Worm (Caenorhabditis elegans) whole organism, late embryonic: Measurements from ENCODE around the gene ZC443.7.

Experiments
- C08G9.2 ChIP-seq: sonication (generic microtip); optimal IDR thresholded peaks from 2 replicates; lab custom pipeline; 2016; ENCODE audit warnings: mild to moderate bottlenecking, missing genetic modification characterization, moderate library complexity, missing compliant biosample characterization
- ceh-45 ChIP-seq: fragments of 200-800 bp; sonication (Bioruptor generic); IDR thresholded peaks from 2 replicates; pipeline ENCODE4 v1.3.6; 2022; ENCODE audit warnings: missing genetic modification reagents, missing genetic modification characterization, missing compliant biosample characterization
- ets-4 ChIP-seq: sonication (generic microtip); optimal IDR thresholded peaks from 2 replicates; lab custom pipeline; 2016; ENCODE audit warnings: missing genetic modification characterization, missing compliant biosample characterization
- hlh-13 ChIP-seq: fragments of 200-800 bp; sonication (Bioruptor generic); optimal IDR thresholded peaks from 2 replicates; lab custom pipeline; 2018; ENCODE audit warnings: mild to moderate bottlenecking, missing genetic modification characterization, missing compliant biosample characterization
- pag-3 ChIP-seq: sonication (generic microtip); optimal IDR thresholded peaks from 2 replicates; lab custom pipeline; 2016; ENCODE audit warnings: missing compliant biosample characterization, missing genetic modification characterization, borderline replicate concordance
- pha-4 ChIP-seq: fragments of 150-350 bp; optimal IDR thresholded peaks from 2 replicates; lab custom pipeline; 2018; ENCODE audit warnings: missing biosample characterization, missing genetic modification reagents, missing genetic modification characterization
- sox-2 ChIP-seq: fragments of 200-800 bp; sonication (Bioruptor generic); IDR thresholded peaks from 2 replicates; pipeline ENCODE4 v1.3.6; 2022; ENCODE audit warnings: missing genetic modification reagents, missing genetic modification characterization, missing compliant biosample characterization
- sox-4 ChIP-seq: sonication (generic microtip); optimal IDR thresholded peaks from 2 replicates; lab custom pipeline; 2017; ENCODE audit warnings: mild to moderate bottlenecking, missing genetic modification characterization, inconsistent platforms, missing compliant biosample characterization

DNA sequence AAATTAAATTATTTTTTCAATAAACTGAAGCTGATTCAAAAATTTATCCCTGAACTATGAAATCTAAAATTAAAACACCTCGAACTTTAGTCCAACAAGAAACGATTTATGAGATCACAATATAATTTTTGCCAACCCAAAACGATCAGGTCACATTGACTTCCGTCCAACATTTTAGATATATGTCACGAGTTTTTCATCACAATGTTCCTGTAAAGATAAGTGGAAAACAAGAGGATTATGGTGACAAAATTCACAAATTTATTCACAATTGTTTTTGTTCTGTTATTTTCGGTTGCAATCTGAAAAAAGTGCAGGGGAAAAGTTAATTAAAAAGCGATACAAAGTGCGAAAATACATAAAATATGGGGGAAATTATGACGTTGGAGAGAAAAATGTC is 10.4 kb downstream of the ZC443.7 start:
- TF ChIP-seq ets-4 (no peak), C08G9.2 (no peak), sox-4 (tag; lab: Kevin White, UChicago) (no peak), hlh-13 (GFP tag; lab: Kevin White, UChicago) (no peak), ceh-45 (no peak), pag-3 (tag; lab: Kevin White, UChicago) (no peak), sox-2 (GFP tag; lab: Robert Waterston, UW) (no peak), pha-4 (tag; lab: Kevin White, UChicago) (no peak)
